Fruit fly (Drosophila melanogaster) whole organism, embryonic: ENCODE data around the gene Dtg.

ENCODE experiments used
- BEAF-32 ChIP-seq: fragments of 200-800 bp; sonication (Bioruptor generic); optimal IDR thresholded peaks from 3 replicates; lab custom pipeline; 2017; ENCODE audit warnings: missing biosample characterization, missing genetic modification characterization, mild to moderate bottlenecking, moderate library complexity, missing genetic modification reagents
- BtbVII ChIP-seq: fragments of 200-800 bp; sonication (Bioruptor generic); optimal IDR thresholded peaks from 3 replicates; lab custom pipeline; 2017; ENCODE audit warnings: missing biosample characterization, mild to moderate bottlenecking, missing genetic modification characterization
- Bteb2 ChIP-seq: fragments of 200-800 bp; sonication (Bioruptor generic); optimal IDR thresholded peaks from 2 replicates; lab custom pipeline; 2016; ENCODE audit warnings: missing biosample characterization, missing genetic modification characterization
- CG11093 ChIP-seq: fragments of 200-800 bp; sonication (Bioruptor generic); IDR thresholded peaks from 3 replicates; pipeline ENCODE4 v1.3.6; 2022; ENCODE audit warnings: missing biosample characterization, missing genetic modification characterization
- CG1233 ChIP-seq: fragments of 200-800 bp; sonication (Bioruptor generic); optimal IDR thresholded peaks from 4 replicates; lab custom pipeline; 2018; ENCODE audit warnings: missing biosample characterization, mild to moderate bottlenecking, missing genetic modification characterization
- CG12942 ChIP-seq: fragments of 200-800 bp; sonication (Bioruptor generic); optimal IDR thresholded peaks from 3 replicates; lab custom pipeline; 2016; ENCODE audit warnings: missing biosample characterization, missing genetic modification characterization
- CG13123 ChIP-seq: fragments of 200-800 bp; sonication (Bioruptor generic); optimal IDR thresholded peaks from 2 replicates; lab custom pipeline; 2016; ENCODE audit warnings: missing biosample characterization, missing genetic modification characterization
- CG13296 ChIP-seq: fragments of 200-800 bp; sonication (Bioruptor generic); optimal IDR thresholded peaks from 3 replicates; lab custom pipeline; 2018; ENCODE audit warnings: missing biosample characterization, mild to moderate bottlenecking, missing genetic modification characterization
- CG15011 ChIP-seq: fragments of 200-800 bp; sonication (Bioruptor generic); optimal IDR thresholded peaks from 3 replicates; lab custom pipeline; 2018; ENCODE audit warnings: missing biosample characterization, mild to moderate bottlenecking, missing genetic modification characterization
- CG16779 ChIP-seq: fragments of 200-800 bp; sonication (Bioruptor generic); IDR thresholded peaks from 2 replicates; pipeline ENCODE4 v1.3.6; 2022; ENCODE audit warnings: missing biosample characterization, missing genetic modification characterization
- CG16863 ChIP-seq: fragments of 200-800 bp; sonication (Bioruptor generic); optimal IDR thresholded peaks from 3 replicates; lab custom pipeline; 2016; ENCODE audit warnings: missing biosample characterization, missing genetic modification characterization
- CG18476 ChIP-seq: fragments of 200-800 bp; sonication (Bioruptor generic); optimal IDR thresholded peaks from 2 replicates; lab custom pipeline; 2016; ENCODE audit warnings: missing biosample characterization, mild to moderate bottlenecking, missing genetic modification characterization
- CG3065 ChIP-seq: fragments of 200-800 bp; sonication (Bioruptor generic); optimal IDR thresholded peaks from 2 replicates; lab custom pipeline; 2016; ENCODE audit warnings: missing biosample characterization, missing genetic modification characterization
- CG3838 ChIP-seq: fragments of 200-800 bp; sonication (Bioruptor generic); optimal IDR thresholded peaks from 3 replicates; lab custom pipeline; 2016; ENCODE audit warnings: missing biosample characterization, missing genetic modification characterization
- CG42726 ChIP-seq: fragments of 200-800 bp; sonication (Bioruptor generic); IDR thresholded peaks from 2 replicates; pipeline ENCODE4 v1.3.6; 2022; ENCODE audit warnings: missing biosample characterization, missing genetic modification characterization; ENCODE audit not compliant: partially characterized antibody
- CG4424 ChIP-seq: fragments of 200-800 bp; sonication (Bioruptor generic); optimal IDR thresholded peaks from 3 replicates; lab custom pipeline; 2016; ENCODE audit warnings: missing biosample characterization, missing genetic modification characterization
- CG6654 ChIP-seq: fragments of 200-800 bp; sonication (Bioruptor generic); optimal IDR thresholded peaks from 2 replicates; lab custom pipeline; 2017; ENCODE audit warnings: missing biosample characterization, mild to moderate bottlenecking, missing genetic modification characterization
- CG7556 ChIP-seq: fragments of 200-800 bp; sonication (Bioruptor generic); optimal IDR thresholded peaks from 2 replicates; lab custom pipeline; 2017; ENCODE audit warnings: missing biosample characterization, mild to moderate bottlenecking, missing genetic modification characterization
- CG8281 ChIP-seq: fragments of 200-800 bp; sonication (Bioruptor generic); optimal IDR thresholded peaks from 2 replicates; lab custom pipeline; 2018; ENCODE audit warnings: missing biosample characterization, mild to moderate bottlenecking, missing genetic modification characterization, moderate library complexity
- Dad ChIP-seq: fragments of 200-800 bp; sonication (Bioruptor generic); optimal IDR thresholded peaks from 3 replicates; lab custom pipeline; 2016; ENCODE audit warnings: missing biosample characterization, missing genetic modification characterization
- Deaf1 ChIP-seq: fragments of 200-800 bp; optimal IDR thresholded peaks from 3 replicates; lab custom pipeline; 2019; ENCODE audit warnings: missing biosample characterization, mild to moderate bottlenecking, missing genetic modification characterization, moderate library complexity
- Dek ChIP-seq: fragments of 200-800 bp; sonication (Bioruptor generic); optimal IDR thresholded peaks from 3 replicates; lab custom pipeline; 2019; ENCODE audit warnings: missing biosample characterization, mild to moderate bottlenecking, missing genetic modification characterization, moderate library complexity
- Dfd ChIP-seq, 2 experiments: fragments of >200 bp; optimal IDR thresholded peaks; 2 replicates each; lab custom pipeline; 2017; ENCODE audit warnings: missing biosample characterization in 2 of 2, missing genetic modification characterization in 2 of 2
- Dp ChIP-seq: fragments of 200-800 bp; sonication (Bioruptor generic); optimal IDR thresholded peaks from 2 replicates; lab custom pipeline; 2018; ENCODE audit warnings: missing biosample characterization, mild to moderate bottlenecking, missing genetic modification characterization, moderate library complexity
- E2f2 ChIP-seq: fragments of 200-800 bp; sonication (Bioruptor generic); IDR thresholded peaks from 2 replicates; pipeline ENCODE4 v1.3.6; 2022; ENCODE audit warnings: missing biosample characterization, missing genetic modification characterization
- Gug ChIP-seq: fragments of 200-800 bp; sonication (Bioruptor generic); IDR thresholded peaks from 4 replicates; pipeline ENCODE4 v1.3.6; 2022; ENCODE audit warnings: missing biosample characterization, missing genetic modification characterization
- Hey ChIP-seq: fragments of 200-800 bp; sonication (Bioruptor generic); optimal IDR thresholded peaks from 3 replicates; lab custom pipeline; 2018; ENCODE audit warnings: missing biosample characterization, mild to moderate bottlenecking, missing genetic modification characterization
- HmgD ChIP-seq: fragments of 200-800 bp; sonication (Bioruptor generic); optimal IDR thresholded peaks from 3 replicates; lab custom pipeline; 2016; ENCODE audit warnings: missing biosample characterization, missing genetic modification characterization
- Hr39 ChIP-seq: fragments of >200 bp; optimal IDR thresholded peaks from 2 replicates; lab custom pipeline; 2017
- Oaz ChIP-seq: fragments of 200-800 bp; sonication (Bioruptor generic); IDR thresholded peaks from 2 replicates; pipeline ENCODE4 v1.3.6; 2022; ENCODE audit warnings: missing biosample characterization, missing genetic modification characterization
- Opbp ChIP-seq: fragments of 200-800 bp; sonication (Bioruptor generic); IDR thresholded peaks from 3 replicates; pipeline ENCODE4 v1.3.6; 2022; ENCODE audit warnings: missing biosample characterization, missing genetic modification characterization; ENCODE audit not compliant: partially characterized antibody
- PHDP ChIP-seq: fragments of 200-800 bp; sonication (Bioruptor generic); optimal IDR thresholded peaks from 3 replicates; lab custom pipeline; 2018; ENCODE audit warnings: missing biosample characterization, mild to moderate bottlenecking, missing genetic modification characterization, moderate library complexity
- Ssrp ChIP-seq: fragments of 200-800 bp; sonication (Bioruptor generic); optimal IDR thresholded peaks from 2 replicates; lab custom pipeline; 2018; ENCODE audit warnings: missing biosample characterization, mild to moderate bottlenecking, missing genetic modification characterization, moderate library complexity
- Stat92E ChIP-seq, 3 experiments: fragments of >200 bp in 2 of 3; fragments of 200-800 bp in 1 of 3; sonication (Bioruptor generic) in 1 of 3; optimal IDR thresholded peaks; 2 replicates each; lab custom pipeline; 2017 to 2019; ENCODE audit warnings: missing biosample characterization in 3 of 3, missing genetic modification characterization in 3 of 3, mild to moderate bottlenecking in 1 of 3, moderate library complexity in 1 of 3
- Trl ChIP-seq, 3 experiments: fragments of >200 bp in 2 of 3; fragments of 200-800 bp in 1 of 3; sonication (Bioruptor generic) in 1 of 3; optimal IDR thresholded peaks; 2 replicates in 1 of 3; 3 replicates in 2 of 3; lab custom pipeline; 2016 to 2017; ENCODE audit warnings: missing biosample characterization in 1 of 3, missing genetic modification characterization in 1 of 3
- Xbp1 ChIP-seq: fragments of 200-800 bp; sonication (Bioruptor generic); optimal IDR thresholded peaks from 3 replicates; lab custom pipeline; 2016; ENCODE audit warnings: missing biosample characterization, mild to moderate bottlenecking, missing genetic modification characterization
- ara ChIP-seq: fragments of 200-800 bp; sonication (Bioruptor generic); IDR thresholded peaks from 2 replicates; pipeline ENCODE4 v1.3.6; 2022; ENCODE audit warnings: missing biosample characterization, missing genetic modification characterization
- ci ChIP-seq: fragments of 200-800 bp; sonication (Bioruptor generic); IDR thresholded peaks from 3 replicates; pipeline ENCODE4 v1.3.6; 2022; ENCODE audit warnings: missing biosample characterization, missing genetic modification characterization
- crp ChIP-seq, 2 experiments: fragments of 200-800 bp; sonication (Bioruptor generic); optimal IDR thresholded peaks; 2 replicates in 1 of 2; 3 replicates in 1 of 2; lab custom pipeline; 2017; ENCODE audit warnings: missing biosample characterization in 2 of 2, missing genetic modification characterization in 2 of 2, mild to moderate bottlenecking in 1 of 2, moderate library complexity in 1 of 2
- dmrt11E ChIP-seq: fragments of 200-800 bp; sonication (Bioruptor generic); optimal IDR thresholded peaks from 3 replicates; lab custom pipeline; 2018; ENCODE audit warnings: missing biosample characterization, mild to moderate bottlenecking, missing genetic modification characterization, moderate library complexity
- esg ChIP-seq: fragments of 200-800 bp; sonication (Bioruptor generic); conservative IDR thresholded peaks from 2 replicates; pipeline ENCODE4 v1.3.6; 2022; ENCODE audit warnings: missing biosample characterization, missing genetic modification characterization
- fd102C ChIP-seq: fragments of 200-800 bp; sonication (Bioruptor generic); optimal IDR thresholded peaks from 2 replicates; lab custom pipeline; 2018; ENCODE audit warnings: missing biosample characterization, mild to moderate bottlenecking, missing genetic modification characterization, moderate library complexity
- gce ChIP-seq: fragments of 200-800 bp; sonication (Bioruptor generic); IDR thresholded peaks from 3 replicates; pipeline ENCODE4 v1.3.6; 2022; ENCODE audit warnings: missing biosample characterization, missing genetic modification characterization
- jumu ChIP-seq: fragments of 200-800 bp; sonication (Bioruptor generic); optimal IDR thresholded peaks from 3 replicates; lab custom pipeline; 2016; ENCODE audit warnings: missing biosample characterization, missing genetic modification characterization
- peb ChIP-seq: fragments of 200-800 bp; sonication (Bioruptor generic); IDR thresholded peaks from 2 replicates; pipeline ENCODE4 v1.3.6; 2022; ENCODE audit warnings: missing biosample characterization, missing genetic modification characterization
- pros ChIP-seq: fragments of 200-800 bp; sonication (Bioruptor generic); optimal IDR thresholded peaks from 3 replicates; lab custom pipeline; 2019; ENCODE audit warnings: missing biosample characterization, mild to moderate bottlenecking, missing genetic modification characterization, moderate library complexity
- sens ChIP-seq: fragments of 200-800 bp; sonication (Bioruptor generic); peaks from one replicate; lab custom pipeline; 2016; ENCODE audit warnings: missing biosample characterization, missing genetic modification characterization
- sim ChIP-seq: fragments of 200-800 bp; sonication (Bioruptor generic); IDR thresholded peaks from 2 replicates; pipeline ENCODE4 v1.3.6; 2022; ENCODE audit warnings: missing biosample characterization, missing genetic modification characterization
- slbo ChIP-seq: fragments of 200-800 bp; sonication (Bioruptor generic); IDR thresholded peaks from 2 replicates; pipeline ENCODE4 v1.3.6; 2022; ENCODE audit warnings: missing biosample characterization, missing genetic modification characterization
- so ChIP-seq: fragments of 200-800 bp; sonication (Bioruptor generic); IDR thresholded peaks from 3 replicates; pipeline ENCODE4 v1.3.6; 2022; ENCODE audit warnings: missing biosample characterization, missing genetic modification characterization
- tin ChIP-seq: fragments of 200-800 bp; sonication (Bioruptor generic); optimal IDR thresholded peaks from 3 replicates; lab custom pipeline; 2016; ENCODE audit warnings: missing biosample characterization, missing genetic modification characterization

The Dtg gene

DNA sequence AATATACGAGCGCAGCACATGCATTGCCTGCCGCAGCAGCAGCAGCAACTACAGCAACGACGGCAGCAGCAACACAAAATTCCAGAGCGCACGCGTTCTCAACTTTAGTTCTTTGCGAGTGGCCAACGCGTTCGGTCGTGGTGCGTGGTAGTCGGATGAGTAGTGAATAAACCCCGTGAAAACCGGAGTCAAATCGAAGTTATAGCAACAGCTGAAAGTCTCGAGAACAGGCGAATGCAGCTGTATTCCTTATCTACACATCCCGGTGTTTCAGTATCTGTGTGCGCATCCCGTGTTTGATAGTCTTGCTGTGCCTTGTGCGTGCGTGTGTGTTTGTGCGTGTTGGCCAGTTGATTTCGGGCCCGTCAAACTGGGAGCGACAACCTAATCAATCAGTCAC is at the start of gene Dtg:
TSS of gene Dtg (plus strand) at position 105 of the 400 bp plus-strand sequence.
- TF ChIP-seq Oaz (GFP tag; lab: Robert Waterston, UW) (no peak), Hey (tag; lab: Kevin White, UChicago) (no peak), CG11093 (no peak), CG6654 (GFP tag; lab: Kevin White, UChicago) (no peak), CG13123 (GFP tag; lab: Kevin White, UChicago) (no peak), PHDP (tag; lab: Kevin White, UChicago) (no peak), ci (GFP tag; lab: Robert Waterston, UW) (0 out of 3 replicates have a peak, but pooled peaks have one; percentile 52), CG3065 (GFP tag; lab: Kevin White, UChicago) (no peak), Ssrp (no peak), Dad (no peak), Dek (tag; lab: Kevin White, UChicago) (no peak), jumu (GFP tag; lab: Kevin White, UChicago) (no peak), crp (GFP tag; optimal IDR thresholded peaks at IDR 0.05; lab: Kevin White, UChicago) (peak in 1 of 2 experiments; percentile 14), CG4424 (GFP tag; lab: Kevin White, UChicago) (no peak), CG16779 (GFP tag; lab: Robert Waterston, UW) (no peak), CG12942 (GFP tag; lab: Kevin White, UChicago) (no peak), Deaf1 (tag; lab: Kevin White, UChicago) (peak; percentile 30), HmgD (GFP tag; lab: Kevin White, UChicago) (no peak), so (GFP tag; lab: Robert Waterston, UW) (no peak), Hr39 (lab: Kevin White, UChicago) (no peak), gce (no peak), CG1233 (GFP tag; lab: Kevin White, UChicago) (no peak), CG8281 (tag; lab: Kevin White, UChicago) (peak; percentile 37), tin (GFP tag; lab: Kevin White, UChicago) (no peak), fd102C (GFP tag; lab: Kevin White, UChicago) (no peak), E2f2 (GFP tag; lab: Robert Waterston, UW) (no peak), BtbVII (GFP tag; lab: Kevin White, UChicago) (no peak), Opbp (GFP tag; lab: Robert Waterston, UW) (0 out of 3 replicates have a peak, but pooled peaks have one; percentile 24), esg (GFP tag; lab: Robert Waterston, UW) (no peak), Xbp1 (GFP tag; lab: Kevin White, UChicago) (no peak), sens (GFP tag; lab: Kevin White, UChicago) (peak; percentile 74), peb (no peak), Dp (GFP tag; lab: Kevin White, UChicago) (no peak), CG42726 (GFP tag; lab: Robert Waterston, UW) (no peak), CG16863 (GFP tag; lab: Kevin White, UChicago) (no peak), CG7556 (GFP tag; lab: Kevin White, UChicago) (no peak), slbo (GFP tag; lab: Robert Waterston, UW) (no peak), sim (no peak), ara (peak; percentile 40; the same call in 1 of the 2 replicates), dmrt11E (no peak), BEAF-32 (GFP tag; lab: Kevin White, UChicago) (no peak), Gug (no peak), Dfd (GFP tag; optimal IDR thresholded peaks at IDR 0.05; lab: Kevin White, UChicago) (no peak), CG15011 (GFP tag; lab: Kevin White, UChicago) (no peak), Bteb2 (GFP tag; lab: Kevin White, UChicago) (no peak), CG3838 (GFP tag; lab: Kevin White, UChicago) (no peak), CG18476 (GFP tag; lab: Kevin White, UChicago) (no peak), Trl (optimal IDR thresholded peaks at IDR 0.05; lab: Kevin White, UChicago) (peak in 1 of 2 experiments; percentile 2), Trl (GFP tag; optimal IDR thresholded peaks at IDR 0.05; lab: Kevin White, UChicago) (no peak), Stat92E (GFP tag; optimal IDR thresholded peaks at IDR 0.05; lab: Kevin White, UChicago) (peak in 1 of 3 experiments; percentile 62), pros (GFP tag; lab: Kevin White, UChicago) (peak; percentile 65), CG13296 (GFP tag; lab: Kevin White, UChicago) (no peak)
